Worm (Caenorhabditis elegans) whole organism, L4 larva: ENCODE results near the gene dis-3.

Experiments used
- F49E8.2 ChIP-seq: sonication (generic microtip); optimal IDR thresholded peaks from 2 replicates; lab custom pipeline; 2016; ENCODE audit warnings: missing compliant biosample characterization, mild to moderate bottlenecking, missing genetic modification characterization, borderline replicate concordance
- R02D3.7 ChIP-seq: fragments of 150-350 bp; sonication (generic microtip); optimal IDR thresholded peaks from 3 replicates; lab custom pipeline; 2014; ENCODE audit warnings: missing biosample characterization, missing genetic modification characterization
- T20F7.1 ChIP-seq: fragments of 200-800 bp; sonication (Bioruptor generic); optimal IDR thresholded peaks from 2 replicates; lab custom pipeline; 2018; ENCODE audit warnings: mild to moderate bottlenecking, missing genetic modification characterization, missing compliant biosample characterization
- ZK337.2 ChIP-seq: fragments of 200-800 bp; sonication (Bioruptor generic); IDR thresholded peaks from 2 replicates; pipeline ENCODE4 v1.3.6; 2022; ENCODE audit warnings: missing genetic modification reagents, missing genetic modification characterization, missing compliant biosample characterization
- ZK546.5 ChIP-seq, 2 experiments: sonication (generic microtip); optimal IDR thresholded peaks; 2 replicates each; lab custom pipeline; 2017; ENCODE audit warnings: missing biosample characterization in 2 of 2, missing genetic modification characterization in 2 of 2
- hif-1 ChIP-seq, 2 experiments: sonication (generic microtip); optimal IDR thresholded peaks; 2 replicates each; lab custom pipeline; 2016 to 2017; ENCODE audit warnings: missing compliant biosample characterization in 2 of 2, missing genetic modification characterization in 2 of 2, missing genetic modification reagents in 2 of 2, missing genotype in 2 of 2, mild to moderate bottlenecking in 1 of 2
- hlh-30 ChIP-seq: sonication (generic microtip); optimal IDR thresholded peaks from 2 replicates; lab custom pipeline; 2017; ENCODE audit warnings: antibody characterized with exemption, mild to moderate bottlenecking, missing genetic modification characterization, missing compliant biosample characterization; ENCODE audit not compliant: insufficient read depth
- jun-1 ChIP-seq: fragments of 150-350 bp; optimal IDR thresholded peaks from 2 replicates; lab custom pipeline; 2014; ENCODE audit warnings: missing biosample characterization, missing genetic modification reagents, missing genetic modification characterization
- lir-3 ChIP-seq: sonication (generic microtip); optimal IDR thresholded peaks from 2 replicates; lab custom pipeline; 2016; ENCODE audit warnings: mild to moderate bottlenecking, missing genetic modification characterization, missing compliant biosample characterization
- nhr-237 ChIP-seq: sonication (generic microtip); optimal IDR thresholded peaks from 2 replicates; lab custom pipeline; 2017; ENCODE audit warnings: missing biosample characterization, missing genetic modification characterization
- pha-4 ChIP-seq, 2 experiments: fragments of 150-350 bp in 1 of 2; fragments of 200-800 bp in 1 of 2; sonication (Bioruptor generic) in 1 of 2; IDR thresholded peaks in 1 of 2; optimal IDR thresholded peaks in 1 of 2; 2 replicates each; pipeline versions ENCODE4 v1.3.6 to Lab custom; 2014 to 2022; ENCODE audit warnings: missing genetic modification characterization in 2 of 2, missing genetic modification reagents in 2 of 2, missing biosample characterization in 1 of 2, missing compliant biosample characterization in 1 of 2

DNA sequence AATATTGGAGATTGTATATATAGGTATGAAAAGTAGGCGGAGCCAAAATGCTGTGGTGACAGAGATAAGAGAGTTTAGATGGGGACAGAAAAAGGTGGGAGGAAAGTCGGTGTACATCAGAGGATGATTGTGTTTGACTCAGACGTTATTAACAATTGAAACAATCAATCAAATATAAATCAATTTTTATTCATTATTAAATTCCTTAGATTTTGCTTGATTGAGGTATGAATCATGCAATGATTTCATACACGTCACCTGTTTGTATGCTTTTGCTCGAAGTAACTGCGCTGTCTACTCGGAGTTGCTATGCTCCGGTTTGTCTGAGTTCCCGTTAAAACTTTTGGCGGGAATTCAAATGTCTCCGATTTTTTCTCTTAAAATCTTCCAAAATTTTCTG, 18.1 kb downstream of the dis-3 start, which contains the start of gene C04G2.10:
- TF ChIP-seq lir-3: no peak
- no peak for TF ChIP-seq nhr-237 (tag; lab: Kevin White, UChicago)
- TF ChIP-seq ZK337.2 (GFP tag; lab: Robert Waterston, UW): no peak
- no peak for TF ChIP-seq F49E8.2 (tag; lab: Kevin White, UChicago)
- no peak for TF ChIP-seq T20F7.1 (GFP tag; lab: Kevin White, UChicago)
- TF ChIP-seq hlh-30 (tag; lab: Kevin White, UChicago): no peak
- TF ChIP-seq hif-1 (tag; optimal IDR thresholded peaks at IDR 0.05; lab: Kevin White, UChicago): no peak
- no peak for TF ChIP-seq ZK546.5 (tag; optimal IDR thresholded peaks at IDR 0.05; lab: Kevin White, UChicago)
- no peak for TF ChIP-seq jun-1 (tag; lab: Kevin White, UChicago)
- TF ChIP-seq pha-4 (GFP tag; IDR thresholded peaks at IDR 0.05; lab: Robert Waterston, UW): no peak
- TF ChIP-seq pha-4 (tag; optimal IDR thresholded peaks at IDR 0.05; lab: Kevin White, UChicago): no peak
- no peak for TF ChIP-seq R02D3.7 (tag; lab: Kevin White, UChicago)
